Worm (Caenorhabditis elegans) whole organism, dauer: ENCODE data around the gene del-2.

Experiments
- unc-62 ChIP-seq: sonication (generic microtip); optimal IDR thresholded peaks from 2 replicates; lab custom pipeline; 2017; ENCODE audit warnings: missing biosample characterization, missing genetic modification reagents, missing genetic modification characterization

del-2 gene

ce11 chrIV:9588784-9589457 lies 52.9 kb downstream of the del-2 start, which contains the start of gene trcs-1:
TSS of gene trcs-1 (minus strand) at chrIV:9588834.
- no peak for TF ChIP-seq unc-62 (GFP tag; lab: Kevin White, UChicago)
